Worm (Caenorhabditis elegans) whole organism, L4 larva: ENCODE results near the gene T19D7.6.
A peak's percentile ranks its signal among the peaks of the same experiment; 100 is the strongest.

Experiments
- F26F4.8 ChIP-seq: fragments of 200-800 bp; sonication (Bioruptor generic); conservative IDR thresholded peaks from 2 replicates; pipeline ENCODE4 v1.3.6; 2022; ENCODE audit warnings: missing genetic modification characterization, missing compliant biosample characterization
- R02D3.7 ChIP-seq: fragments of 150-350 bp; sonication (generic microtip); optimal IDR thresholded peaks from 3 replicates; lab custom pipeline; 2014; ENCODE audit warnings: missing biosample characterization, missing genetic modification characterization
- T26A8.4 ChIP-seq: fragments of 200-800 bp; sonication (Bioruptor generic); IDR thresholded peaks from 2 replicates; pipeline ENCODE4 v1.3.6; 2022; ENCODE audit warnings: missing genetic modification characterization, missing compliant biosample characterization
- Y48G9A.11 ChIP-seq: fragments of 200-800 bp; sonication (Bioruptor generic); IDR thresholded peaks from 2 replicates; pipeline ENCODE4 v1.3.6; 2022; ENCODE audit warnings: missing genetic modification reagents, missing genetic modification characterization, missing compliant biosample characterization
- Y75B8A.6 ChIP-seq: fragments of 200-800 bp; sonication (Bioruptor generic); IDR thresholded peaks from 2 replicates; pipeline ENCODE4 v1.3.6; 2022; ENCODE audit warnings: missing genetic modification reagents, missing genetic modification characterization, missing compliant biosample characterization
- ZK337.2 ChIP-seq: fragments of 200-800 bp; sonication (Bioruptor generic); IDR thresholded peaks from 2 replicates; pipeline ENCODE4 v1.3.6; 2022; ENCODE audit warnings: missing genetic modification reagents, missing genetic modification characterization, missing compliant biosample characterization
- ZK546.5 ChIP-seq, 2 experiments: sonication (generic microtip); optimal IDR thresholded peaks; 2 replicates each; lab custom pipeline; 2017; ENCODE audit warnings: missing biosample characterization in 2 of 2, missing genetic modification characterization in 2 of 2
- aha-1 ChIP-seq: fragments of 150-350 bp; peaks from one replicate; lab custom pipeline; 2014; ENCODE audit warnings: missing biosample characterization, missing genetic modification characterization
- ama-1 ChIP-seq: fragments of 150-350 bp; optimal IDR thresholded peaks from 2 replicates; lab custom pipeline; 2014; ENCODE audit warnings: inconsistent platforms, mixed read lengths
- arid-1 ChIP-seq: fragments of 200-800 bp; sonication (Bioruptor generic); conservative IDR thresholded peaks from 2 replicates; pipeline ENCODE4 v1.3.6; 2022; ENCODE audit warnings: missing genetic modification reagents, missing genetic modification characterization, missing compliant biosample characterization
- attf-4 ChIP-seq: sonication (generic microtip); optimal IDR thresholded peaks from 3 replicates; lab custom pipeline; 2017; ENCODE audit warnings: missing biosample characterization, missing genetic modification characterization
- ceh-28 ChIP-seq: fragments of 150-350 bp; optimal IDR thresholded peaks from 2 replicates; lab custom pipeline; 2014; ENCODE audit warnings: missing biosample characterization, missing genetic modification reagents, missing genetic modification characterization
- ceh-32 ChIP-seq: sonication (generic microtip); optimal IDR thresholded peaks from 2 replicates; lab custom pipeline; 2016; ENCODE audit warnings: mild to moderate bottlenecking, missing genetic modification characterization, missing compliant biosample characterization; ENCODE audit not compliant: poor library complexity
- ceh-44 ChIP-seq: fragments of 200-800 bp; sonication (Bioruptor generic); IDR thresholded peaks from 2 replicates; pipeline ENCODE4 v1.3.6; 2022; ENCODE audit warnings: missing genetic modification reagents, missing genetic modification characterization, missing compliant biosample characterization
- duxl-1 ChIP-seq: sonication (generic microtip); optimal IDR thresholded peaks from 2 replicates; lab custom pipeline; 2016; ENCODE audit warnings: mild to moderate bottlenecking, missing genetic modification characterization, moderate library complexity, missing compliant biosample characterization; ENCODE audit not compliant: poor library complexity
- dve-1 ChIP-seq: sonication (generic microtip); optimal IDR thresholded peaks from 2 replicates; lab custom pipeline; 2017; ENCODE audit warnings: antibody characterized with exemption, mild to moderate bottlenecking, missing genetic modification characterization, missing compliant biosample characterization; ENCODE audit not compliant: insufficient read depth
- gei-8 ChIP-seq: fragments of 200-800 bp; sonication (Bioruptor generic); optimal IDR thresholded peaks from 2 replicates; lab custom pipeline; 2018; ENCODE audit warnings: mild to moderate bottlenecking, missing genetic modification characterization, missing compliant biosample characterization
- hif-1 ChIP-seq, 2 experiments: sonication (generic microtip); optimal IDR thresholded peaks; 2 replicates each; lab custom pipeline; 2016 to 2017; ENCODE audit warnings: missing compliant biosample characterization in 2 of 2, missing genetic modification characterization in 2 of 2, missing genetic modification reagents in 2 of 2, missing genotype in 2 of 2, mild to moderate bottlenecking in 1 of 2
- lim-7 ChIP-seq: fragments of 200-800 bp; sonication (Bioruptor generic); IDR thresholded peaks from 2 replicates; pipeline ENCODE4 v1.3.6; 2022; ENCODE audit warnings: missing genetic modification characterization, missing compliant biosample characterization
- lin-1 ChIP-seq: fragments of 200-800 bp; sonication (Bioruptor generic); IDR thresholded peaks from 2 replicates; pipeline ENCODE4 v1.3.6; 2022; ENCODE audit warnings: missing genetic modification reagents, missing genetic modification characterization, missing compliant biosample characterization
- lin-15B ChIP-seq: fragments of 150-350 bp; sonication (generic microtip); optimal IDR thresholded peaks from 3 replicates; lab custom pipeline; 2014; ENCODE audit warnings: missing biosample characterization, missing genetic modification characterization
- mdl-1 ChIP-seq, 2 experiments: fragments of 150-350 bp in 1 of 2; sonication (generic microtip) in 1 of 2; optimal IDR thresholded peaks; 2 replicates each; lab custom pipeline; 2014 to 2017; ENCODE audit warnings: missing biosample characterization in 2 of 2, missing genetic modification characterization in 2 of 2
- nhr-10 ChIP-seq: fragments of 150-350 bp; optimal IDR thresholded peaks from 2 replicates; lab custom pipeline; 2014; ENCODE audit warnings: missing biosample characterization, missing genetic modification characterization
- nhr-42 ChIP-seq: fragments of 200-800 bp; sonication (Bioruptor generic); IDR thresholded peaks from 2 replicates; pipeline ENCODE4 v1.3.6; 2022; ENCODE audit warnings: missing genetic modification characterization, missing compliant biosample characterization
- nhr-76 ChIP-seq: fragments of 150-350 bp; optimal IDR thresholded peaks from 2 replicates; lab custom pipeline; 2014; ENCODE audit warnings: missing biosample characterization, missing genetic modification characterization
- skn-1 ChIP-seq: fragments of 150-350 bp; optimal IDR thresholded peaks from 2 replicates; lab custom pipeline; 2014; ENCODE audit warnings: missing biosample characterization, missing genetic modification characterization
- snpc-4 ChIP-seq: fragments of 150-350 bp; optimal IDR thresholded peaks from 2 replicates; lab custom pipeline; 2014; ENCODE audit warnings: missing biosample characterization, missing genetic modification characterization
- spr-3 ChIP-seq: fragments of 200-800 bp; sonication (Bioruptor generic); optimal IDR thresholded peaks from 2 replicates; lab custom pipeline; 2018; ENCODE audit warnings: mild to moderate bottlenecking, missing genetic modification characterization, missing compliant biosample characterization
- tag-97 ChIP-seq: fragments of 200-800 bp; sonication (Bioruptor generic); IDR thresholded peaks from 2 replicates; pipeline ENCODE4 v1.3.6; 2022; ENCODE audit warnings: missing genetic modification characterization, missing compliant biosample characterization
- unc-39 ChIP-seq: sonication (generic microtip); optimal IDR thresholded peaks from 2 replicates; lab custom pipeline; 2017; ENCODE audit warnings: missing biosample characterization, missing genetic modification characterization
- vab-7 ChIP-seq: fragments of 200-800 bp; sonication (Bioruptor generic); IDR thresholded peaks from 2 replicates; pipeline ENCODE4 v1.3.6; 2022; ENCODE audit warnings: missing genetic modification reagents, missing genetic modification characterization, missing compliant biosample characterization
- zag-1 ChIP-seq: fragments of 150-350 bp; optimal IDR thresholded peaks from 2 replicates; lab custom pipeline; 2014; ENCODE audit warnings: missing biosample characterization, missing genetic modification characterization
- zfp-2 ChIP-seq: sonication (generic microtip); optimal IDR thresholded peaks from 2 replicates; lab custom pipeline; 2016; ENCODE audit warnings: mild to moderate bottlenecking, missing genetic modification characterization, missing compliant biosample characterization
- zfp-3 ChIP-seq: fragments of 200-800 bp; sonication (Bioruptor generic); conservative IDR thresholded peaks from 2 replicates; pipeline ENCODE4 v1.3.6; 2022; ENCODE audit warnings: missing genetic modification reagents, missing genetic modification characterization, missing compliant biosample characterization
- ztf-11 ChIP-seq: fragments of 150-350 bp; optimal IDR thresholded peaks from 2 replicates; lab custom pipeline; 2014; ENCODE audit warnings: missing biosample characterization, missing genetic modification characterization

The T19D7.6 gene

ce11 chrX:696253-696652, 25.7 kb upstream of the T19D7.6 start:
- TF ChIP-seq ceh-44 (GFP tag; lab: Robert Waterston, UW) = no peak
- TF ChIP-seq T26A8.4 = no peak
- peak; percentile 19 for TF ChIP-seq aha-1
- no peak for TF ChIP-seq ztf-11 (tag; lab: Kevin White, UChicago)
- TF ChIP-seq F26F4.8 (GFP tag; lab: Robert Waterston, UW) = no peak
- no peak for TF ChIP-seq hif-1 (tag; optimal IDR thresholded peaks at IDR 0.05; lab: Kevin White, UChicago)
- TF ChIP-seq Y48G9A.11 = no peak
- no peak for TF ChIP-seq ceh-28 (tag; lab: Kevin White, UChicago)

- no peak for TF ChIP-seq nhr-10 (tag; lab: Kevin White, UChicago)
- no peak for TF ChIP-seq zag-1 (tag; lab: Kevin White, UChicago)
- no peak for TF ChIP-seq skn-1 (tag; lab: Kevin White, UChicago)
- no peak for TF ChIP-seq aha-1
Observed at ce11 chrX:691613-692012, 21.0 kb upstream of the T19D7.6 start, which contains the start of gene ncam-1. Gene ncam-1, plus strand, starts transcription at chrX:691913.

ce11 chrX:688602-689001, 18.0 kb upstream of the T19D7.6 start:
- TF ChIP-seq lin-15B (no peak), attf-4 (tag; lab: Kevin White, UChicago) (no peak), zfp-3 (GFP tag; lab: Robert Waterston, UW) (no peak), Y75B8A.6 (GFP tag; lab: Robert Waterston, UW) (no peak), gei-8 (GFP tag; lab: Kevin White, UChicago) (no peak), ama-1 (lab: Kevin White, UChicago) (no peak), dve-1 (tag; lab: Kevin White, UChicago) (no peak), arid-1 (GFP tag; lab: Robert Waterston, UW) (no peak), ZK546.5 (tag; optimal IDR thresholded peaks at IDR 0.05; lab: Kevin White, UChicago) (no peak), unc-39 (tag; lab: Kevin White, UChicago) (no peak), duxl-1 (no peak), nhr-42 (GFP tag; lab: Robert Waterston, UW) (no peak), lin-1 (GFP tag; lab: Robert Waterston, UW) (no peak), spr-3 (GFP tag; lab: Kevin White, UChicago) (no peak), ceh-32 (tag; lab: Kevin White, UChicago) (no peak)
- TF ChIP-seq, all 104 proteins: peak for 0

- TF ChIP-seq mdl-1 (tag; optimal IDR thresholded peaks at IDR 0.05; lab: Kevin White, UChicago) (no peak), nhr-76 (tag; lab: Kevin White, UChicago) (no peak), zfp-2 (tag; lab: Kevin White, UChicago) (no peak), lin-1 (GFP tag; lab: Robert Waterston, UW) (no peak), ZK337.2 (GFP tag; lab: Robert Waterston, UW) (no peak), vab-7 (GFP tag; lab: Robert Waterston, UW) (no peak), attf-4 (tag; lab: Kevin White, UChicago) (no peak), R02D3.7 (tag; lab: Kevin White, UChicago) (no peak), tag-97 (GFP tag; lab: Robert Waterston, UW) (no peak), lim-7 (GFP tag; lab: Robert Waterston, UW) (no peak)
Observed at ce11 chrX:682691-683090, 12.1 kb upstream of the T19D7.6 start, which contains the start of gene Y9C12A.1. Gene Y9C12A.1, minus strand, starts transcription at chrX:682791.

- TF ChIP-seq ZK546.5 (tag; optimal IDR thresholded peaks at IDR 0.05; lab: Kevin White, UChicago) = no peak
- no peak for TF ChIP-seq Y75B8A.6 (GFP tag; lab: Robert Waterston, UW)
- peak; percentile 25 for TF ChIP-seq aha-1
- no peak for TF ChIP-seq tag-97 (GFP tag; lab: Robert Waterston, UW)
- TF ChIP-seq snpc-4 (tag; lab: Kevin White, UChicago) = peak; percentile 35
- TF ChIP-seq, all 104 proteins: peak for 2
Observed at ce11 chrX:681413-681812, 10.8 kb upstream of the T19D7.6 start.
